Fruit fly (Drosophila melanogaster) S2 (cell line): ENCODE data around the gene Mettl14.

Experiments used
- CG8478 ChIP-seq: fragments of >200 bp; optimal IDR thresholded peaks from 2 replicates; lab custom pipeline; 2018
- CTCF ChIP-seq, 2 experiments: fragments of >200 bp; optimal IDR thresholded peaks; 2 replicates each; lab custom pipeline; 2018

- TF ChIP-seq CG8478 (lab: Kevin White, UChicago) (no peak), CTCF (optimal IDR thresholded peaks at IDR 0.05; lab: Kevin White, UChicago) (no peak)
Observed at dm6 chr2L:8327783-8328327, 19.6 kb downstream of the Mettl14 start.
